Worm (Caenorhabditis elegans) whole organism, L4 larva: ENCODE results near the gene T14G8.3.
A peak's percentile ranks its signal among the peaks of the same experiment; 100 is the strongest.

Experiments
- D1046.2 ChIP-seq: fragments of 200-800 bp; sonication (Bioruptor generic); IDR thresholded peaks from 2 replicates; pipeline ENCODE4 v1.3.6; 2022; ENCODE audit warnings: missing genetic modification characterization, missing compliant biosample characterization
- F37D6.2 ChIP-seq: sonication (generic microtip); optimal IDR thresholded peaks from 2 replicates; lab custom pipeline; 2016; ENCODE audit warnings: mild to moderate bottlenecking, missing genetic modification characterization, missing compliant biosample characterization
- F44E2.7 ChIP-seq: fragments of 200-800 bp; sonication (Bioruptor generic); IDR thresholded peaks from 2 replicates; pipeline ENCODE4 v2.1.2; 2022; ENCODE audit warnings: missing genetic modification characterization, missing compliant biosample characterization
- F49E8.2 ChIP-seq: sonication (generic microtip); optimal IDR thresholded peaks from 2 replicates; lab custom pipeline; 2016; ENCODE audit warnings: missing compliant biosample characterization, mild to moderate bottlenecking, missing genetic modification characterization, borderline replicate concordance
- T20F7.1 ChIP-seq: fragments of 200-800 bp; sonication (Bioruptor generic); optimal IDR thresholded peaks from 2 replicates; lab custom pipeline; 2018; ENCODE audit warnings: mild to moderate bottlenecking, missing genetic modification characterization, missing compliant biosample characterization
- T26A8.4 ChIP-seq: fragments of 200-800 bp; sonication (Bioruptor generic); IDR thresholded peaks from 2 replicates; pipeline ENCODE4 v1.3.6; 2022; ENCODE audit warnings: missing genetic modification characterization, missing compliant biosample characterization
- Y48G9A.11 ChIP-seq: fragments of 200-800 bp; sonication (Bioruptor generic); IDR thresholded peaks from 2 replicates; pipeline ENCODE4 v1.3.6; 2022; ENCODE audit warnings: missing genetic modification reagents, missing genetic modification characterization, missing compliant biosample characterization
- ZK337.2 ChIP-seq: fragments of 200-800 bp; sonication (Bioruptor generic); IDR thresholded peaks from 2 replicates; pipeline ENCODE4 v1.3.6; 2022; ENCODE audit warnings: missing genetic modification reagents, missing genetic modification characterization, missing compliant biosample characterization
- ZK546.5 ChIP-seq, 2 experiments: sonication (generic microtip); optimal IDR thresholded peaks; 2 replicates each; lab custom pipeline; 2017; ENCODE audit warnings: missing biosample characterization in 2 of 2, missing genetic modification characterization in 2 of 2
- aly-2 ChIP-seq: sonication (generic microtip); optimal IDR thresholded peaks from 2 replicates; lab custom pipeline; 2018; ENCODE audit warnings: missing biosample characterization, missing genetic modification characterization
- ama-1 ChIP-seq: fragments of 150-350 bp; optimal IDR thresholded peaks from 2 replicates; lab custom pipeline; 2014; ENCODE audit warnings: inconsistent platforms, mixed read lengths
- attf-4 ChIP-seq: sonication (generic microtip); optimal IDR thresholded peaks from 3 replicates; lab custom pipeline; 2017; ENCODE audit warnings: missing biosample characterization, missing genetic modification characterization
- ceh-20 ChIP-seq: fragments of 200-800 bp; sonication (Bioruptor generic); IDR thresholded peaks from 2 replicates; pipeline ENCODE4 v1.3.6; 2022; ENCODE audit warnings: missing genetic modification reagents, missing genetic modification characterization, missing compliant biosample characterization
- ceh-28 ChIP-seq: fragments of 150-350 bp; optimal IDR thresholded peaks from 2 replicates; lab custom pipeline; 2014; ENCODE audit warnings: missing biosample characterization, missing genetic modification reagents, missing genetic modification characterization
- ceh-62 ChIP-seq: sonication (generic microtip); optimal IDR thresholded peaks from 2 replicates; lab custom pipeline; 2017; ENCODE audit warnings: missing biosample characterization, missing genetic modification characterization
- ces-1 ChIP-seq: fragments of 150-350 bp; sonication (generic microtip); optimal IDR thresholded peaks from 4 replicates; lab custom pipeline; 2014; ENCODE audit warnings: missing biosample characterization, missing genetic modification reagents, missing genetic modification characterization
- daf-16 ChIP-seq, 3 experiments: sonication (generic microtip); optimal IDR thresholded peaks; 2 replicates each; lab custom pipeline; 2016 to 2017; ENCODE audit warnings: missing genetic modification characterization in 3 of 3, missing genetic modification reagents in 3 of 3, mild to moderate bottlenecking in 2 of 3, missing compliant biosample characterization in 2 of 3, missing biosample characterization in 1 of 3, moderate library complexity in 1 of 3
- daf-8 ChIP-seq: fragments of 200-800 bp; sonication (Bioruptor generic); IDR thresholded peaks from 2 replicates; pipeline ENCODE4 v1.3.6; 2022; ENCODE audit warnings: missing genetic modification characterization, missing compliant biosample characterization
- dmd-6 ChIP-seq: fragments of 200-800 bp; sonication (Bioruptor generic); IDR thresholded peaks from 2 replicates; pipeline ENCODE4 v1.3.6; 2022; ENCODE audit warnings: missing genetic modification reagents, missing genetic modification characterization, missing compliant biosample characterization
- dmd-8 ChIP-seq: fragments of 200-800 bp; sonication (Bioruptor generic); IDR thresholded peaks from 2 replicates; pipeline ENCODE4 v1.3.6; 2022; ENCODE audit warnings: missing genetic modification characterization, missing compliant biosample characterization
- dpl-1 ChIP-seq: fragments of 150-350 bp; optimal IDR thresholded peaks from 2 replicates; lab custom pipeline; 2014; ENCODE audit warnings: missing biosample characterization, missing genetic modification reagents, missing genetic modification characterization
- dve-1 ChIP-seq: sonication (generic microtip); optimal IDR thresholded peaks from 2 replicates; lab custom pipeline; 2017; ENCODE audit warnings: antibody characterized with exemption, mild to moderate bottlenecking, missing genetic modification characterization, missing compliant biosample characterization; ENCODE audit not compliant: insufficient read depth
- hif-1 ChIP-seq, 2 experiments: sonication (generic microtip); optimal IDR thresholded peaks; 2 replicates each; lab custom pipeline; 2016 to 2017; ENCODE audit warnings: missing compliant biosample characterization in 2 of 2, missing genetic modification characterization in 2 of 2, missing genetic modification reagents in 2 of 2, missing genotype in 2 of 2, mild to moderate bottlenecking in 1 of 2
- hlh-30 ChIP-seq: sonication (generic microtip); optimal IDR thresholded peaks from 2 replicates; lab custom pipeline; 2017; ENCODE audit warnings: antibody characterized with exemption, mild to moderate bottlenecking, missing genetic modification characterization, missing compliant biosample characterization; ENCODE audit not compliant: insufficient read depth
- hmg-1.1 ChIP-seq: fragments of 200-800 bp; sonication (Bioruptor generic); IDR thresholded peaks from 2 replicates; pipeline ENCODE4 v1.3.6; 2022; ENCODE audit warnings: missing genetic modification reagents, missing genetic modification characterization, missing compliant biosample characterization
- lin-1 ChIP-seq: fragments of 200-800 bp; sonication (Bioruptor generic); IDR thresholded peaks from 2 replicates; pipeline ENCODE4 v1.3.6; 2022; ENCODE audit warnings: missing genetic modification reagents, missing genetic modification characterization, missing compliant biosample characterization
- lin-13 ChIP-seq: fragments of 150-350 bp; optimal IDR thresholded peaks from 2 replicates; lab custom pipeline; 2014; ENCODE audit warnings: missing biosample characterization, missing genetic modification reagents, missing genetic modification characterization
- lin-38 ChIP-seq: fragments of 200-800 bp; sonication (Bioruptor generic); IDR thresholded peaks from 2 replicates; pipeline ENCODE4 v1.3.6; 2022; ENCODE audit warnings: missing genetic modification reagents, missing genetic modification characterization, missing compliant biosample characterization
- lin-39 ChIP-seq: fragments of 150-350 bp; optimal IDR thresholded peaks from 2 replicates; lab custom pipeline; 2014; ENCODE audit warnings: missing biosample characterization, missing genetic modification reagents, missing genetic modification characterization
- mxl-2 ChIP-seq: fragments of 200-800 bp; sonication (Bioruptor generic); conservative IDR thresholded peaks from 2 replicates; pipeline ENCODE4 v1.3.6; 2022; ENCODE audit warnings: missing genetic modification reagents, missing genetic modification characterization, missing compliant biosample characterization
- mxl-3 ChIP-seq: fragments of 200-800 bp; sonication (Bioruptor generic); optimal IDR thresholded peaks from 2 replicates; lab custom pipeline; 2018; ENCODE audit warnings: mild to moderate bottlenecking, missing genetic modification characterization, missing compliant biosample characterization
- nhr-10 ChIP-seq: fragments of 150-350 bp; optimal IDR thresholded peaks from 2 replicates; lab custom pipeline; 2014; ENCODE audit warnings: missing biosample characterization, missing genetic modification characterization
- nhr-11 ChIP-seq: fragments of 150-350 bp; optimal IDR thresholded peaks from 2 replicates; lab custom pipeline; 2014; ENCODE audit warnings: missing biosample characterization, missing genetic modification characterization
- nhr-28 ChIP-seq: fragments of 150-350 bp; optimal IDR thresholded peaks from 2 replicates; lab custom pipeline; 2014; ENCODE audit warnings: missing biosample characterization, missing genetic modification characterization
- nhr-76 ChIP-seq: fragments of 150-350 bp; optimal IDR thresholded peaks from 2 replicates; lab custom pipeline; 2014; ENCODE audit warnings: missing biosample characterization, missing genetic modification characterization
- nhr-77 ChIP-seq: fragments of 150-350 bp; optimal IDR thresholded peaks from 2 replicates; lab custom pipeline; 2014; ENCODE audit warnings: missing biosample characterization, missing genetic modification characterization
- pha-4 ChIP-seq, 2 experiments: fragments of 150-350 bp in 1 of 2; fragments of 200-800 bp in 1 of 2; sonication (Bioruptor generic) in 1 of 2; IDR thresholded peaks in 1 of 2; optimal IDR thresholded peaks in 1 of 2; 2 replicates each; pipeline versions ENCODE4 v1.3.6 to Lab custom; 2014 to 2022; ENCODE audit warnings: missing genetic modification characterization in 2 of 2, missing genetic modification reagents in 2 of 2, missing biosample characterization in 1 of 2, missing compliant biosample characterization in 1 of 2
- php-3 ChIP-seq: fragments of 200-800 bp; sonication (Bioruptor generic); IDR thresholded peaks from 2 replicates; pipeline ENCODE4 v1.3.6; 2022; ENCODE audit warnings: missing genetic modification reagents, missing genetic modification characterization, missing compliant biosample characterization
- set-16 ChIP-seq: fragments of 200-800 bp; sonication (Bioruptor generic); IDR thresholded peaks from 2 replicates; pipeline ENCODE4 v1.3.6; 2022; ENCODE audit warnings: missing genetic modification reagents, missing genetic modification characterization, missing compliant biosample characterization
- skn-1 ChIP-seq: fragments of 150-350 bp; optimal IDR thresholded peaks from 2 replicates; lab custom pipeline; 2014; ENCODE audit warnings: missing biosample characterization, missing genetic modification characterization
- snpc-1.2 ChIP-seq: fragments of 200-800 bp; sonication (Bioruptor generic); IDR thresholded peaks from 2 replicates; pipeline ENCODE4 v1.3.6; 2022; ENCODE audit warnings: missing genetic modification reagents, missing genetic modification characterization, missing compliant biosample characterization
- tra-1 ChIP-seq: fragments of 200-800 bp; sonication (Bioruptor generic); IDR thresholded peaks from 2 replicates; pipeline ENCODE4 v1.3.6; 2022; ENCODE audit warnings: missing genetic modification reagents, missing genetic modification characterization, missing compliant biosample characterization
- unc-39 ChIP-seq: sonication (generic microtip); optimal IDR thresholded peaks from 2 replicates; lab custom pipeline; 2017; ENCODE audit warnings: missing biosample characterization, missing genetic modification characterization
- unc-62 ChIP-seq, 3 experiments: fragments of 150-350 bp in 1 of 3; sonication (generic microtip); optimal IDR thresholded peaks in 2 of 3; peaks in 1 of 3; 1 replicate in 1 of 3; 2 replicates in 2 of 3; lab custom pipeline; 2014 to 2017; ENCODE audit warnings: missing biosample characterization in 3 of 3, missing genetic modification characterization in 3 of 3, missing genetic modification reagents in 3 of 3, missing genotype in 1 of 3
- zag-1 ChIP-seq: fragments of 150-350 bp; optimal IDR thresholded peaks from 2 replicates; lab custom pipeline; 2014; ENCODE audit warnings: missing biosample characterization, missing genetic modification characterization
- zfp-2 ChIP-seq: sonication (generic microtip); optimal IDR thresholded peaks from 2 replicates; lab custom pipeline; 2016; ENCODE audit warnings: mild to moderate bottlenecking, missing genetic modification characterization, missing compliant biosample characterization
- zip-2 ChIP-seq: fragments of 150-350 bp; optimal IDR thresholded peaks from 2 replicates; lab custom pipeline; 2014; ENCODE audit warnings: missing biosample characterization, missing genetic modification characterization
- ztf-7 ChIP-seq: fragments of 150-350 bp; optimal IDR thresholded peaks from 2 replicates; lab custom pipeline; 2014; ENCODE audit warnings: missing biosample characterization, missing genetic modification characterization

T14G8.3 gene

DNA sequence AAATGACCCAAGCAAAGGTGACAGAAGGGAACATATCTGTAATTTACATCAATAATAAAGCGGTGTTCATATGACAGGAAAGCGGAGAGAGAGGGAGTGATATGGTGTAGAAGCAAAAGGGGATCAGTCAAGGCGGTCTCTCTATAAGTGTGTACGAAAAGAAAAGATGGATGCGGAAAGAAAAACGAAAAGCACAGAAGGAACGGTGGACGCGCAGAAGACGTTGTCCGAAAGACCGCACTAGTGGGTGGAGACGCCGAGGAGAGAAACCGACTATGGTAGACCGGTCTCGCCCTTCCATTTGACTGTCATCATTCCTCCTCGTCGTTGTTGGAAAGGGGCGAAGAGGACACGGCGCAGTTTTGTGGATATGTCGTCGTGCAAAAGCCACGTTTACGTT lies 18.0 kb upstream of the T14G8.3 start, which contains the start of gene C52G5.2:
Gene C52G5.2 (plus strand): TSS at position 301 of the 400 bp plus-strand sequence.
- TF ChIP-seq set-16 (GFP tag; lab: Robert Waterston, UW) (0 out of 2 replicates have a peak, but pooled peaks have one; percentile 7), F44E2.7 (GFP tag; lab: Robert Waterston, UW) (no peak)
- TF ChIP-seq, all 104 proteins: peak for 1

DNA sequence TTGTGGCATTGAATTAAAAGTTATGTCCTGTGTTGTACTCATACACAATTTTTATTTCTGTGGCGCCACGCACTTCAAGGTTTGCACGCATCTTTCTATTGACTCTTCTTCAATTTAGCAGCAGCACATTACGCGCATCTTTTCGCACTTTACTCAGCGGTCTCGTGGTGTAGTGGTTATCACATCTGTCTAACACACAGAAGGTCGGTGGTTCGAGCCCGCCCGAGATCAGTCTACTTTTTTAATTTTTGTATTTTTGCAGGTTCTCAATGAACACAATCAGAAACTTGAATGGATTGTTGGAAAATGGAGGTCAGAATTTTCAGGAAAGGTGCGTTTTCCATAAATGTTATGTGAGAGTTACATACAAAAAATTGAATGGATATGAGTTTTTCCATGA lies 17.5 kb upstream of the T14G8.3 start:
- TF ChIP-seq nhr-11 (tag; lab: Kevin White, UChicago) (no peak), daf-8 (GFP tag; lab: Robert Waterston, UW) (0 out of 2 replicates have a peak, but pooled peaks have one; percentile 41), zfp-2 (tag; lab: Kevin White, UChicago) (no peak), ceh-62 (tag; lab: Kevin White, UChicago) (no peak), nhr-77 (tag; lab: Kevin White, UChicago) (peak; percentile 47), D1046.2 (GFP tag; lab: Robert Waterston, UW) (peak; percentile 74), skn-1 (tag; lab: Kevin White, UChicago) (no peak), attf-4 (tag; lab: Kevin White, UChicago) (no peak), mxl-2 (GFP tag; lab: Robert Waterston, UW) (0 out of 2 replicates have a peak, but pooled peaks have one; percentile 59), hmg-1.1 (GFP tag; lab: Robert Waterston, UW) (peak; percentile 82), pha-4 (GFP tag; IDR thresholded peaks at IDR 0.05; lab: Robert Waterston, UW) (no peak), pha-4 (tag; optimal IDR thresholded peaks at IDR 0.05; lab: Kevin White, UChicago) (no peak), lin-38 (GFP tag; lab: Robert Waterston, UW) (no peak), unc-62 (GFP tag; optimal IDR thresholded peaks at IDR 0.05 in 1 of 2; lab: Kevin White, UChicago) (peak in 1 of 2 experiments; percentile 72), unc-62 (tag; optimal IDR thresholded peaks at IDR 0.05; lab: Kevin White, UChicago) (no peak), nhr-28 (tag; lab: Kevin White, UChicago) (peak; percentile 43), hif-1 (tag; optimal IDR thresholded peaks at IDR 0.05; lab: Kevin White, UChicago) (peak in 1 of 2 experiments; percentile 43), php-3 (GFP tag; lab: Robert Waterston, UW) (peak; percentile 45; the same call in 1 of the 2 replicates), nhr-10 (tag; lab: Kevin White, UChicago) (no peak), ZK546.5 (tag; optimal IDR thresholded peaks at IDR 0.05; lab: Kevin White, UChicago) (no peak), dpl-1 (GFP tag; lab: Kevin White, UChicago) (no peak), daf-16 (GFP tag; optimal IDR thresholded peaks at IDR 0.05; lab: Kevin White, UChicago) (no peak), daf-16 (tag; optimal IDR thresholded peaks at IDR 0.05; lab: Kevin White, UChicago) (peak; percentile 44), dmd-8 (0 out of 2 replicates have a peak, but pooled peaks have one; percentile 49), dve-1 (tag; lab: Kevin White, UChicago) (peak; percentile 48), zip-2 (tag; lab: Kevin White, UChicago) (no peak), ces-1 (GFP tag; lab: Kevin White, UChicago) (no peak), lin-39 (tag; lab: Kevin White, UChicago) (no peak), ztf-7 (tag; lab: Kevin White, UChicago) (peak; percentile 40), tra-1 (GFP tag; lab: Robert Waterston, UW) (peak; percentile 72), zag-1 (no peak), ama-1 (lab: Kevin White, UChicago) (no peak), ZK337.2 (GFP tag; lab: Robert Waterston, UW) (no peak), nhr-76 (no peak), F37D6.2 (no peak), unc-39 (tag; lab: Kevin White, UChicago) (no peak), T20F7.1 (no peak), ceh-20 (GFP tag; lab: Robert Waterston, UW) (peak; percentile 55; the same call in 1 of the 2 replicates), aly-2 (tag; lab: Kevin White, UChicago) (no peak), snpc-1.2 (GFP tag; lab: Robert Waterston, UW) (peak; percentile 89), mxl-3 (GFP tag; lab: Kevin White, UChicago) (no peak), lin-1 (GFP tag; lab: Robert Waterston, UW) (peak; percentile 58; the same call in 1 of the 2 replicates), F49E8.2 (no peak), dmd-6 (GFP tag; lab: Robert Waterston, UW) (peak; percentile 74), hlh-30 (tag; lab: Kevin White, UChicago) (peak; percentile 49), Y48G9A.11 (GFP tag; lab: Robert Waterston, UW) (peak; percentile 52; the same call in 1 of the 2 replicates), T26A8.4 (GFP tag; lab: Robert Waterston, UW) (peak; percentile 63), lin-13 (GFP tag; lab: Kevin White, UChicago) (no peak), ceh-28 (tag; lab: Kevin White, UChicago) (no peak)
